Fruit fly (Drosophila melanogaster): Measurements from ENCODE around the gene Tl.
A peak's percentile ranks its signal among the peaks of the same experiment; 100 is the strongest.

Gene Tl

DNA sequence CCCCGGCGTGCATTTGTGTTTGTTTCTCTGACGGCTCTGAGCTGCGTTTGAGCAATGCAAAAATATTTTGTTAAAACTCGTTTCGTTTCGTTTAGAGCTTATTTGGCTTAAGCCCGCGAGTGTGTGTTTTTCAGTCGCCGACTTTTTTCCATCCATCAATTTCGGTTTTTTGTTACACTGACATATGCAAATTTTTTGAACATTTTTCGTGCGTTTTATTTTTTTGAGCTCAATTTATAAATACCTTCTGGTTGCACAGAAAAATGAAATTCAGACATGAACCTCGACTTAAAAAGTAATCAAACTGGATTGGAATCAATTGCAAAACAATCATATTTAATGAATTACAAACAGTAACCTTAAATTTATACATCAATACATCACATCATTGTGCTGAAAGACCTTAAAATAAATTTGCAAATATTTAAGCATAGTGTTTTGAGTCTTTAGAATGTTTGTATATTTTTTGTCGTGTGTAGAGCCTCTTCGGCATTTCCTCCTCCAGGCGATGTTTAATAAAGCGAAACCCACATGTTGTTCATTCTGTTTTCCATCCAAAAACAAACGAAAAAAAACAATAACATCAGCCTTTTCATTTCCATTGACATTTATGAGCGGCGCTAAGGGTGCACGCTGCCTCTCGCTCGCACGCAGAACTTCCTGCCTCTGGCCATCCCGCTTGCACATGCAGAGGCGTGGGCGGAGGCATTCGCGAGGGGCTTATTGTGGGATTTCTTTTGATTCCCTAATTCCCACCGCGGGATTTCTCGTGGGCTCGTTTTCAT, 83.6 kb downstream of the Tl start:
- no peak for TF ChIP-seq CG15710 (tag; optimal IDR thresholded peaks at IDR 0.05)
- TF ChIP-seq CG13204 (GFP tag; optimal IDR thresholded peaks at IDR 0.05) = peak; percentile 17
- TF ChIP-seq CG8159 (tag; optimal IDR thresholded peaks at IDR 0.05) = peak; percentile 10
- no peak for TF ChIP-seq gl (tag; optimal IDR thresholded peaks at IDR 0.05)

DNA sequence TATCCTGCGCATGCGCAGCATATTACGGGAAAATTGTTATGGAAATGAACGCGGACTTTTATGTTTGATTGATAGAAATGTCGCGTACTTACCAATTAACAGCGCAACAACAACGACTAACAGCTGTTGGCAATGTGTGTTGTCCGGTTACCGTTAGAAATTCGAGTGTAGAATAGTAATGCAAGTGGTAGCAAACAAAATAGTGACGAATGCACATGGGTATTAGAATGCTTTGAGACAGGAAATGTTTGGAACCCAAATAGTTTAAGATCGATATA, 84.1 kb downstream of the Tl start:
- TF ChIP-seq EcR (GFP tag; optimal IDR thresholded peaks at IDR 0.05) (no peak), Pif1B (GFP tag; optimal IDR thresholded peaks at IDR 0.05) (no peak), CG4496 (GFP tag; IDR thresholded peaks at IDR 0.05) (0 out of 3 replicates have a peak, but pooled peaks have one; percentile 16)

dm6 chr3R:26885192-26885591, 86.4 kb downstream of the Tl start:
- TF ChIP-seq EcR (GFP tag; optimal IDR thresholded peaks at IDR 0.05) = no peak
- TF ChIP-seq CG13204 (GFP tag; optimal IDR thresholded peaks at IDR 0.05) = no peak
- no peak for TF ChIP-seq Pif1A (GFP tag; optimal IDR thresholded peaks at IDR 0.05)
- no peak for TF ChIP-seq CG15710 (tag; optimal IDR thresholded peaks at IDR 0.05)
- TF ChIP-seq D1 (tag; optimal IDR thresholded peaks at IDR 0.05) = no peak
- TF ChIP-seq CG17806 (tag; optimal IDR thresholded peaks at IDR 0.05) = no peak
- no peak for TF ChIP-seq CG32121 (GFP tag; IDR thresholded peaks at IDR 0.05)
- TF ChIP-seq CG4496 (GFP tag; IDR thresholded peaks at IDR 0.05) = no peak
- TF ChIP-seq CG34367 (tag; optimal IDR thresholded peaks at IDR 0.05) = no peak
- no peak for TF ChIP-seq CG8159 (tag; optimal IDR thresholded peaks at IDR 0.05)
- TF ChIP-seq Pif1B (GFP tag; optimal IDR thresholded peaks at IDR 0.05) = no peak
- TF ChIP-seq CG10348 (GFP tag; IDR thresholded peaks at IDR 0.05) = no peak
- no peak for TF ChIP-seq rn (GFP tag; IDR thresholded peaks at IDR 0.05)

DNA sequence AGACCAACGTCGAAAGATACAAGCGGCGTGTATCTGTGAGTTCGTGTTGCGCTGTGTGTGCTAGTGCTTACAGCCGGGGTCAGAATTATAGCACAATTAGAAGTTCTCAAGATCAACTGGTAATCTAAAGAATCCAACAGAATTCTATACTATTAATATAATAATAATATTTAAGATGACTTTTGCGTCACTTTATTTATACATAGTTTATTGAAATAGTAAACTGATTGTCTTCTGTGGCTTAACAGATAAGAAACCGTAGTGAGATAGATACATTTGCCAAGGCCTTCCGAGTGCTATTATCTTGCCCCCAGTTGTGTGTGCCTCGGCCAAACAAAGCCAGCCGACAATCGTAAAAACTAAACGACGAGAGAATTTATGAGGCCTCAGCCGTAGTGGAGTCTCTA, 87.4 kb downstream of the Tl start:
- peak; percentile 82 for TF ChIP-seq CG17806 (tag; optimal IDR thresholded peaks at IDR 0.05)
- TF ChIP-seq Pif1B (GFP tag; optimal IDR thresholded peaks at IDR 0.05) = peak; percentile 77
- no peak for TF ChIP-seq CG10348 (GFP tag; IDR thresholded peaks at IDR 0.05)
- TF ChIP-seq CG13204 (GFP tag; optimal IDR thresholded peaks at IDR 0.05) = peak; percentile 58
- TF ChIP-seq CG12605 (GFP tag; IDR thresholded peaks at IDR 0.05) = peak; percentile 64
- peak; percentile 88 for TF ChIP-seq CG8159 (tag; optimal IDR thresholded peaks at IDR 0.05)
- peak; percentile 90 for TF ChIP-seq CG14655 (GFP tag; optimal IDR thresholded peaks at IDR 0.05)
- TF ChIP-seq CG15710 (tag; optimal IDR thresholded peaks at IDR 0.05) = peak; percentile 85
- peak; percentile 69 for TF ChIP-seq gl (tag; optimal IDR thresholded peaks at IDR 0.05)
- TF ChIP-seq CG9948 (tag; optimal IDR thresholded peaks at IDR 0.05) = peak; percentile 88
- TF ChIP-seq D1 (tag; optimal IDR thresholded peaks at IDR 0.05) = peak; percentile 36
- peak; percentile 41 for TF ChIP-seq rn (GFP tag; IDR thresholded peaks at IDR 0.05)
- peak; percentile 80 for TF ChIP-seq CG8301 (tag; optimal IDR thresholded peaks at IDR 0.05)
- peak; percentile 72 for TF ChIP-seq EcR (GFP tag; optimal IDR thresholded peaks at IDR 0.05)
- TF ChIP-seq Pif1A (GFP tag; optimal IDR thresholded peaks at IDR 0.05) = peak; percentile 62
- peak; percentile 80 for TF ChIP-seq fd96Ca (GFP tag; IDR thresholded peaks at IDR 0.05)
- TF ChIP-seq CG34367 (tag; optimal IDR thresholded peaks at IDR 0.05) = peak; percentile 76
- TF ChIP-seq Ets98B (GFP tag; IDR thresholded peaks at IDR 0.05) = peak; percentile 63
- peak; percentile 58 for TF ChIP-seq Snoo (tag; optimal IDR thresholded peaks at IDR 0.05)
- peak; percentile 68 for TF ChIP-seq CG4496 (GFP tag; IDR thresholded peaks at IDR 0.05)
- peak; percentile 68 for TF ChIP-seq CG32121 (GFP tag; IDR thresholded peaks at IDR 0.05)

dm6 chr3R:26887155-26887554, 88.3 kb downstream of the Tl start:
- TF ChIP-seq fd96Ca (GFP tag; IDR thresholded peaks at IDR 0.05) (no peak), CG8301 (tag; optimal IDR thresholded peaks at IDR 0.05) (no peak), CG32121 (GFP tag; IDR thresholded peaks at IDR 0.05) (no peak), CG14655 (GFP tag; optimal IDR thresholded peaks at IDR 0.05) (no peak), CG34367 (tag; optimal IDR thresholded peaks at IDR 0.05) (no peak), CG12605 (GFP tag; IDR thresholded peaks at IDR 0.05) (no peak), CG8159 (tag; optimal IDR thresholded peaks at IDR 0.05) (no peak), rn (GFP tag; IDR thresholded peaks at IDR 0.05) (no peak), gl (tag; optimal IDR thresholded peaks at IDR 0.05) (no peak), Ets98B (GFP tag; IDR thresholded peaks at IDR 0.05) (no peak), Pif1B (GFP tag; optimal IDR thresholded peaks at IDR 0.05) (no peak), CG15710 (tag; optimal IDR thresholded peaks at IDR 0.05) (no peak), Snoo (tag; optimal IDR thresholded peaks at IDR 0.05) (no peak), D1 (tag; optimal IDR thresholded peaks at IDR 0.05) (no peak), CG9948 (tag; optimal IDR thresholded peaks at IDR 0.05) (no peak), EcR (GFP tag; optimal IDR thresholded peaks at IDR 0.05) (no peak), CG13204 (GFP tag; optimal IDR thresholded peaks at IDR 0.05) (no peak), Pif1A (GFP tag; optimal IDR thresholded peaks at IDR 0.05) (no peak), CG17806 (tag; optimal IDR thresholded peaks at IDR 0.05) (no peak)

DNA sequence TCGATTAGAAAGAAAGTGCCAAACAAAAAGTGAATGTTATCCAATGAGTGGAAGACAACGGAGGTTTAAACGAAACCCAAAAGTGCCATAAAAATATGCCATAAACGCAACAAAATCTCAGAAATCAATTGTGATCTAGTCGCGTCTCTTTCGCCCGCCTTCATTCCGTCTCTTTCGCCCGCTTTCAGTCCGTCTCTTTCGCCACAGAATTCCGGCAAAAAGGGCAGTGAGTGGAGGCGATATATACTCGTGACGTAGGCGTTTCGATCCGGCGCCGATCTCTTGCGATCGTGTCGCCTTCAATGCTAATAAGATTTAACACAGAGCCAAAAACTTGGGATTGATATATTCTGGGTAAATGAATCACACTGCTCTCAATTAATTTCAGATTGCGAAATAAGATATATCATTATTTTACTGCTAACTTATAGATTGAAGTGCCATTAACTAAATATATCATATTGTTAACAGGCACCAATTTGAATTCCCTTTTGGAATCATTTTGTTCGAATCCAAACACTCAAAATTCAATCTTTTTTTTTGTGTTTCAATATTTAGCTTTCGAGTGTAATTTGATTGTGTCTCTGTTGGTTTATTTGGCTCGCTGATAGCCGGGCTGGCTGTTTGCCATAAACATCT, 89.4 kb downstream of the Tl start:
- TF ChIP-seq rn (GFP tag; IDR thresholded peaks at IDR 0.05) (no peak), CG32121 (GFP tag; IDR thresholded peaks at IDR 0.05) (peak; percentile 31; the same call in 1 of the 2 replicates), EcR (GFP tag; optimal IDR thresholded peaks at IDR 0.05) (no peak), Pif1B (GFP tag; optimal IDR thresholded peaks at IDR 0.05) (no peak), Snoo (tag; optimal IDR thresholded peaks at IDR 0.05) (peak; percentile 15), CG14655 (GFP tag; optimal IDR thresholded peaks at IDR 0.05) (peak; percentile 3)
